Worm (Caenorhabditis elegans): Measurements from ENCODE around the gene C35C5.10.

DNA sequence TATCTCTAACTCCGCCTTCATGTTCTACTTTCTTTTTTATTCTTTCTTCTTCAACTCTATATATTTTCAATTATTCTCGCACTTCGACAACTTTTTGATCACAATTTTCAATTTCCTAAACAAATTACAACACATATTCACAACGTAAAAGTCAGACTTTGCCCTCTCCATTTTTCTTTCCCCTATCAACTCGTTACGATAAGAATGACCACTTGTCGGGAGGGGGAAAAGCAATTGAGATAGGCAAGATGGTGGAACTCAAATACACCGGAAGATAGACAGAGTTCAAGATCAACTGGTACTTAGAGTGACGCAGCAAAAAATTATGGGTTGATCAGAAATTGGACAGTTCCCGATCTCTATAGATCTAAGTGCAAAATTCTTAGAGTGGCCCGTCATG, 998 bp upstream of the C35C5.10 start:
- TF ChIP-seq cog-1 (tag; optimal IDR thresholded peaks at IDR 0.05), result no peak
- no peak for TF ChIP-seq klf-2 (GFP tag; conservative IDR thresholded peaks at IDR 0.05)

Data from whole organism, midembryonic.